Worm (Caenorhabditis elegans) whole organism, L3 larva: ENCODE measurements around the gene srg-48.

Experiments
- ZK546.5 ChIP-seq: sonication (generic microtip); optimal IDR thresholded peaks from 2 replicates; lab custom pipeline; 2017; ENCODE audit warnings: missing biosample characterization, missing genetic modification characterization
- ceh-28 ChIP-seq: fragments of 150-350 bp; optimal IDR thresholded peaks from 2 replicates; lab custom pipeline; 2014; ENCODE audit warnings: missing biosample characterization, missing genetic modification reagents, missing genetic modification characterization
- ceh-82 ChIP-seq: fragments of 150-350 bp; optimal IDR thresholded peaks from 2 replicates; lab custom pipeline; 2014; ENCODE audit warnings: missing biosample characterization, missing genetic modification characterization
- daf-12 ChIP-seq: fragments of 150-350 bp; optimal IDR thresholded peaks from 2 replicates; lab custom pipeline; 2014; ENCODE audit warnings: missing biosample characterization, missing genetic modification reagents, missing genetic modification characterization
- egl-27 ChIP-seq: sonication (generic microtip); optimal IDR thresholded peaks from 4 replicates; lab custom pipeline; 2017; ENCODE audit warnings: missing biosample characterization, missing genetic modification reagents, missing genetic modification characterization
- egl-5 ChIP-seq: fragments of 150-350 bp; optimal IDR thresholded peaks from 2 replicates; lab custom pipeline; 2017; ENCODE audit warnings: missing biosample characterization, missing genetic modification reagents, missing genetic modification characterization, inconsistent platforms
- elt-1 ChIP-seq: fragments of 150-350 bp; optimal IDR thresholded peaks from 2 replicates; lab custom pipeline; 2014; ENCODE audit warnings: missing biosample characterization, missing genetic modification characterization
- elt-2 ChIP-seq: sonication (generic microtip); optimal IDR thresholded peaks from 2 replicates; lab custom pipeline; 2016; ENCODE audit warnings: missing genetic modification reagents, mild to moderate bottlenecking, missing genetic modification characterization, missing compliant biosample characterization
- fkh-10 ChIP-seq: sonication (generic microtip); optimal IDR thresholded peaks from 2 replicates; lab custom pipeline; 2017; ENCODE audit warnings: missing biosample characterization, missing genetic modification reagents, missing genetic modification characterization
- hmg-11 ChIP-seq: sonication (generic microtip); optimal IDR thresholded peaks from 2 replicates; lab custom pipeline; 2016; ENCODE audit warnings: missing genetic modification characterization, missing compliant biosample characterization
- lin-15B ChIP-seq: fragments of 150-350 bp; optimal IDR thresholded peaks from 2 replicates; lab custom pipeline; 2014; ENCODE audit warnings: missing biosample characterization, missing genetic modification characterization
- lin-39 ChIP-seq: fragments of 150-350 bp; optimal IDR thresholded peaks from 2 replicates; lab custom pipeline; 2018; ENCODE audit warnings: missing biosample characterization, missing genetic modification reagents, missing genetic modification characterization
- lsy-12 ChIP-seq: sonication (generic microtip); optimal IDR thresholded peaks from 2 replicates; lab custom pipeline; 2016; ENCODE audit warnings: mild to moderate bottlenecking, missing genetic modification characterization, missing compliant biosample characterization
- mdl-1 ChIP-seq: fragments of 150-350 bp; optimal IDR thresholded peaks from 2 replicates; lab custom pipeline; 2014; ENCODE audit warnings: missing biosample characterization, missing genetic modification characterization
- nfya-1 ChIP-seq: sonication (generic microtip); optimal IDR thresholded peaks from 2 replicates; lab custom pipeline; 2017; ENCODE audit warnings: missing genetic modification characterization, mild to moderate bottlenecking, missing compliant biosample characterization, antibody characterized with exemption, moderate library complexity; ENCODE audit not compliant: insufficient read depth
- nhr-23 ChIP-seq: fragments of 150-350 bp; optimal IDR thresholded peaks from 2 replicates; lab custom pipeline; 2014; ENCODE audit warnings: missing biosample characterization, missing genetic modification reagents, missing genetic modification characterization
- nhr-237 ChIP-seq: fragments of 150-350 bp; optimal IDR thresholded peaks from 2 replicates; lab custom pipeline; 2014; ENCODE audit warnings: missing biosample characterization, missing genetic modification characterization
- nhr-28 ChIP-seq: fragments of 150-350 bp; optimal IDR thresholded peaks from 2 replicates; lab custom pipeline; 2014; ENCODE audit warnings: missing biosample characterization, missing genetic modification characterization
- nhr-43 ChIP-seq: sonication (generic microtip); optimal IDR thresholded peaks from 2 replicates; lab custom pipeline; 2016; ENCODE audit warnings: mild to moderate bottlenecking, missing genetic modification characterization, missing compliant biosample characterization; ENCODE audit not compliant: poor library complexity, severe bottlenecking
- nhr-67 ChIP-seq: fragments of 150-350 bp; optimal IDR thresholded peaks from 2 replicates; lab custom pipeline; 2014; ENCODE audit warnings: missing biosample characterization, missing genetic modification characterization
- nhr-76 ChIP-seq: fragments of 150-350 bp; sonication (generic microtip); optimal IDR thresholded peaks from 5 replicates; lab custom pipeline; 2014; ENCODE audit warnings: missing biosample characterization, missing genetic modification characterization
- nhr-77 ChIP-seq: fragments of 150-350 bp; optimal IDR thresholded peaks from 2 replicates; lab custom pipeline; 2014; ENCODE audit warnings: missing biosample characterization, missing genetic modification characterization
- pha-4 ChIP-seq: fragments of 150-350 bp; optimal IDR thresholded peaks from 2 replicates; lab custom pipeline; 2014; ENCODE audit warnings: missing biosample characterization, missing genetic modification reagents, missing genetic modification characterization
- pqm-1 ChIP-seq: fragments of 150-350 bp; optimal IDR thresholded peaks from 2 replicates; lab custom pipeline; 2017; ENCODE audit warnings: missing biosample characterization, missing genetic modification characterization, inconsistent platforms
- sea-2 ChIP-seq: fragments of 150-350 bp; sonication (generic microtip); optimal IDR thresholded peaks from 4 replicates; lab custom pipeline; 2014; ENCODE audit warnings: missing biosample characterization, missing genetic modification reagents, missing genetic modification characterization
- snpc-4 ChIP-seq: fragments of 150-350 bp; optimal IDR thresholded peaks from 2 replicates; lab custom pipeline; 2014; ENCODE audit warnings: missing biosample characterization, missing genetic modification characterization
- unc-39 ChIP-seq: sonication (generic microtip); optimal IDR thresholded peaks from 4 replicates; lab custom pipeline; 2017; ENCODE audit warnings: missing biosample characterization, missing genetic modification characterization
- zag-1 ChIP-seq: fragments of 150-350 bp; optimal IDR thresholded peaks from 2 replicates; lab custom pipeline; 2014; ENCODE audit warnings: missing biosample characterization, missing genetic modification characterization
- ztf-11 ChIP-seq: fragments of 150-350 bp; optimal IDR thresholded peaks from 2 replicates; lab custom pipeline; 2014; ENCODE audit warnings: missing biosample characterization, missing genetic modification characterization
- ztf-4 ChIP-seq: fragments of 150-350 bp; optimal IDR thresholded peaks from 2 replicates; lab custom pipeline; 2014; ENCODE audit warnings: missing biosample characterization, missing genetic modification characterization

The srg-48 gene

DNA sequence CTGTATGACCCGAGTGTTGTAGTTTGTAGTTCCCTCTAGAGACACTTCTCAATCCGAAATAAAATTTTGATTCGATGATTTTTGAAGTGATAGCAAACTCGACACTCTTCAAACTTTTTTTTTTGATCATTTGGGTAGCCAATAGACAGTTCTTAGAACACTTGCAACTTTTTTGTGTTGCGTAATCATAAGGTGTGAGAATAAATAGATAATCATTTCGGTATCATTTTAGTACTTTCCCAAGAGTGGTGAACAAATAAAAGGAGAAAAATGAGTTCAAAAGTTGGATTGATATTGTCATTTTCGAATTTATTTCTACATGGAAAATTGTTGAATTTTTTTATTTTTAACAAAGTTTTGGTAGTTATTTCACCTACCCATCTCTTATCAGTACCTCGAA is 47.4 kb upstream of the srg-48 start:
- TF ChIP-seq pqm-1 (tag; lab: Kevin White, UChicago) (peak; percentile 39), egl-5 (tag; lab: Kevin White, UChicago) (no peak), elt-2 (tag; lab: Kevin White, UChicago) (peak; percentile 49)

ce11 chrIV:7025835-7026234 is 46.4 kb upstream of the srg-48 start:
- no peak for TF ChIP-seq sea-2 (GFP tag; lab: Kevin White, UChicago)
- peak; percentile 90 for TF ChIP-seq elt-2 (tag; lab: Kevin White, UChicago)
- TF ChIP-seq ztf-4 (tag; lab: Kevin White, UChicago), result no peak
- TF ChIP-seq unc-39 (tag; lab: Kevin White, UChicago), result no peak
- no peak for TF ChIP-seq ceh-28 (tag; lab: Kevin White, UChicago)
- peak; percentile 67 for TF ChIP-seq pqm-1 (tag; lab: Kevin White, UChicago)
- TF ChIP-seq nhr-43 (tag; lab: Kevin White, UChicago), result no peak
- no peak for TF ChIP-seq lsy-12 (tag; lab: Kevin White, UChicago)
- no peak for TF ChIP-seq nhr-23
- TF ChIP-seq pha-4, result peak; percentile 8
- TF ChIP-seq, all 47 proteins: peak for 3

DNA sequence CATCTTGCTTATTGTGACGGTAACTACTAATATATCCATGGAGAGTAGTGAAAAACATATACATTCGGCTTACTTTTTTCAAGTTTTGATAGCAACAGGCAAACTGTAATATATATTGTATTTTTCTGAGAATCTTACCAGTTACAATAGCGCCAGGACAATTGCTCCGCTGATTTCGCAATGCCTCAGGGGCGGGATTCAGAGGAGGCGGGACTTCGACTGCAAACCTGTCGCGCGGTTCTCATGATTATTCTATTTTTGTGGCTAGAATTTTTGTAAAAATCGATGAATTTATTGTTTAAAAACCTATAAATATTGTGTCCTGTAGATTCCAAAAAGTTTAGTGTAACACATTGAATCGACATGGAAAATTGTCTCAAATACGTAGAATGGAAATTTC is 41.2 kb upstream of the srg-48 start:
- TF ChIP-seq egl-27 (no peak), elt-1 (tag; lab: Kevin White, UChicago) (no peak), nhr-23 (no peak), egl-5 (tag; lab: Kevin White, UChicago) (no peak), fkh-10 (GFP tag; lab: Kevin White, UChicago) (peak; percentile 58), hmg-11 (tag; lab: Kevin White, UChicago) (no peak)
- TF ChIP-seq, all 47 proteins: peak for 1

ce11 chrIV:7032459-7032858 is 39.8 kb upstream of the srg-48 start, which contains the start of gene C06G3.8:
TSS of gene C06G3.8 (minus strand) at chrIV:7032559.
- TF ChIP-seq nhr-237 (tag; lab: Kevin White, UChicago) (no peak), unc-39 (tag; lab: Kevin White, UChicago) (no peak), sea-2 (GFP tag; lab: Kevin White, UChicago) (no peak), nhr-28 (tag; lab: Kevin White, UChicago) (no peak), pha-4 (no peak), lin-39 (tag; lab: Kevin White, UChicago) (no peak), nhr-23 (no peak), ceh-82 (tag; lab: Kevin White, UChicago) (no peak), zag-1 (tag; lab: Kevin White, UChicago) (no peak), daf-12 (no peak), nhr-77 (tag; lab: Kevin White, UChicago) (no peak), nfya-1 (tag; lab: Kevin White, UChicago) (no peak), nhr-76 (tag; lab: Kevin White, UChicago) (no peak), snpc-4 (tag; lab: Kevin White, UChicago) (no peak), lin-15B (tag; lab: Kevin White, UChicago) (no peak)

- TF ChIP-seq mdl-1 (tag; lab: Kevin White, UChicago), result no peak
- peak; percentile 58 for TF ChIP-seq pha-4
- TF ChIP-seq, all 47 proteins: peak for 1
Observed at ce11 chrIV:7035823-7036222, 36.4 kb upstream of the srg-48 start, which contains the start of gene C06G3.3. TSS of gene C06G3.3 (plus strand) at chrIV:7036123.

- TF ChIP-seq nhr-77 (tag; lab: Kevin White, UChicago), result no peak
- no peak for TF ChIP-seq elt-1 (tag; lab: Kevin White, UChicago)
- no peak for TF ChIP-seq ztf-11
- no peak for TF ChIP-seq ZK546.5
- no peak for TF ChIP-seq nhr-67
- TF ChIP-seq lsy-12 (tag; lab: Kevin White, UChicago), result no peak
- TF ChIP-seq nhr-23, result no peak
Observed at ce11 chrIV:7036790-7037189, 35.4 kb upstream of the srg-48 start, which contains the start of gene ufl-1. TSS of gene ufl-1 (minus strand) at chrIV:7036859.
